Fruit fly (Drosophila melanogaster): ENCODE results near the gene mRpL2.

- no peak for TF ChIP-seq psq (optimal IDR thresholded peaks at IDR 0.05)
- TF ChIP-seq Sin3A (optimal IDR thresholded peaks at IDR 0.05): no peak
- no peak for TF ChIP-seq Myc (optimal IDR thresholded peaks at IDR 0.05)
- no peak for TF ChIP-seq h (optimal IDR thresholded peaks at IDR 0.05)
Measured at dm6 chr3L:11117733-11118132, 2.9 kb upstream of the mRpL2 start.

All from Kc167 (cell line).